Worm (Caenorhabditis elegans): ENCODE results near the gene fbxb-96.

ce11 chrII:1818300-1818699 is 31.9 kb downstream of the fbxb-96 start, which contains the start of gene fbxb-10:
- TF ChIP-seq nhr-237 (tag; optimal IDR thresholded peaks at IDR 0.05) (no peak), ceh-83 (GFP tag; optimal IDR thresholded peaks at IDR 0.05) (no peak), lin-13 (tag; optimal IDR thresholded peaks at IDR 0.05) (no peak), ztf-11 (tag; optimal IDR thresholded peaks at IDR 0.05) (no peak), nhr-2 (tag; optimal IDR thresholded peaks at IDR 0.05) (no peak)
